Worm (Caenorhabditis elegans) whole organism, L4 larva: ENCODE results near the gene srh-215.

Source experiments
- F10B5.3 ChIP-seq: sonication (generic microtip); optimal IDR thresholded peaks from 2 replicates; lab custom pipeline; 2016; ENCODE audit warnings: mild to moderate bottlenecking, missing genetic modification characterization, missing compliant biosample characterization
- T26A8.4 ChIP-seq: fragments of 200-800 bp; sonication (Bioruptor generic); IDR thresholded peaks from 2 replicates; pipeline ENCODE4 v1.3.6; 2022; ENCODE audit warnings: missing genetic modification characterization, missing compliant biosample characterization
- Y105C5A.15 ChIP-seq: fragments of 200-800 bp; sonication (Bioruptor generic); IDR thresholded peaks from 2 replicates; pipeline ENCODE4 v1.3.6; 2022; ENCODE audit warnings: missing genetic modification characterization, missing compliant biosample characterization
- Y48G9A.11 ChIP-seq: fragments of 200-800 bp; sonication (Bioruptor generic); IDR thresholded peaks from 2 replicates; pipeline ENCODE4 v1.3.6; 2022; ENCODE audit warnings: missing genetic modification reagents, missing genetic modification characterization, missing compliant biosample characterization
- ZK546.5 ChIP-seq, 2 experiments: sonication (generic microtip); optimal IDR thresholded peaks; 2 replicates each; lab custom pipeline; 2017; ENCODE audit warnings: missing biosample characterization in 2 of 2, missing genetic modification characterization in 2 of 2
- ama-1 ChIP-seq: fragments of 150-350 bp; optimal IDR thresholded peaks from 2 replicates; lab custom pipeline; 2014; ENCODE audit warnings: inconsistent platforms, mixed read lengths
- ceh-28 ChIP-seq: fragments of 150-350 bp; optimal IDR thresholded peaks from 2 replicates; lab custom pipeline; 2014; ENCODE audit warnings: missing biosample characterization, missing genetic modification reagents, missing genetic modification characterization
- ceh-62 ChIP-seq: sonication (generic microtip); optimal IDR thresholded peaks from 2 replicates; lab custom pipeline; 2017; ENCODE audit warnings: missing biosample characterization, missing genetic modification characterization
- ceh-82 ChIP-seq: sonication (generic microtip); optimal IDR thresholded peaks from 2 replicates; lab custom pipeline; 2017; ENCODE audit warnings: missing biosample characterization, missing genetic modification characterization
- ces-1 ChIP-seq: fragments of 150-350 bp; sonication (generic microtip); optimal IDR thresholded peaks from 4 replicates; lab custom pipeline; 2014; ENCODE audit warnings: missing biosample characterization, missing genetic modification reagents, missing genetic modification characterization
- ctbp-1 ChIP-seq: fragments of 200-800 bp; sonication (Bioruptor generic); IDR thresholded peaks from 2 replicates; pipeline ENCODE4 v1.3.6; 2022; ENCODE audit warnings: missing genetic modification reagents, missing genetic modification characterization, missing compliant biosample characterization
- daf-16 ChIP-seq, 3 experiments: sonication (generic microtip); optimal IDR thresholded peaks; 2 replicates each; lab custom pipeline; 2016 to 2017; ENCODE audit warnings: missing genetic modification characterization in 3 of 3, missing genetic modification reagents in 3 of 3, mild to moderate bottlenecking in 2 of 3, missing compliant biosample characterization in 2 of 3, missing biosample characterization in 1 of 3, moderate library complexity in 1 of 3
- daf-19 ChIP-seq: fragments of 200-800 bp; sonication (Bioruptor generic); conservative IDR thresholded peaks from 2 replicates; pipeline ENCODE4 v1.3.6; 2022; ENCODE audit warnings: missing genetic modification characterization, missing compliant biosample characterization
- daf-8 ChIP-seq: fragments of 200-800 bp; sonication (Bioruptor generic); IDR thresholded peaks from 2 replicates; pipeline ENCODE4 v1.3.6; 2022; ENCODE audit warnings: missing genetic modification characterization, missing compliant biosample characterization
- dmd-8 ChIP-seq: fragments of 200-800 bp; sonication (Bioruptor generic); IDR thresholded peaks from 2 replicates; pipeline ENCODE4 v1.3.6; 2022; ENCODE audit warnings: missing genetic modification characterization, missing compliant biosample characterization
- dpl-1 ChIP-seq: fragments of 150-350 bp; optimal IDR thresholded peaks from 2 replicates; lab custom pipeline; 2014; ENCODE audit warnings: missing biosample characterization, missing genetic modification reagents, missing genetic modification characterization
- duxl-1 ChIP-seq: sonication (generic microtip); optimal IDR thresholded peaks from 2 replicates; lab custom pipeline; 2016; ENCODE audit warnings: mild to moderate bottlenecking, missing genetic modification characterization, moderate library complexity, missing compliant biosample characterization; ENCODE audit not compliant: poor library complexity
- dve-1 ChIP-seq: sonication (generic microtip); optimal IDR thresholded peaks from 2 replicates; lab custom pipeline; 2017; ENCODE audit warnings: antibody characterized with exemption, mild to moderate bottlenecking, missing genetic modification characterization, missing compliant biosample characterization; ENCODE audit not compliant: insufficient read depth
- hlh-11 ChIP-seq: fragments of 200-800 bp; sonication (Bioruptor generic); optimal IDR thresholded peaks from 2 replicates; lab custom pipeline; 2018; ENCODE audit warnings: mild to moderate bottlenecking, missing genetic modification characterization, missing compliant biosample characterization
- hlh-30 ChIP-seq: sonication (generic microtip); optimal IDR thresholded peaks from 2 replicates; lab custom pipeline; 2017; ENCODE audit warnings: antibody characterized with exemption, mild to moderate bottlenecking, missing genetic modification characterization, missing compliant biosample characterization; ENCODE audit not compliant: insufficient read depth
- hmg-1.1 ChIP-seq: fragments of 200-800 bp; sonication (Bioruptor generic); IDR thresholded peaks from 2 replicates; pipeline ENCODE4 v1.3.6; 2022; ENCODE audit warnings: missing genetic modification reagents, missing genetic modification characterization, missing compliant biosample characterization
- lin-15B ChIP-seq: fragments of 150-350 bp; sonication (generic microtip); optimal IDR thresholded peaks from 3 replicates; lab custom pipeline; 2014; ENCODE audit warnings: missing biosample characterization, missing genetic modification characterization
- lin-29 ChIP-seq: fragments of 200-800 bp; sonication (Bioruptor generic); IDR thresholded peaks from 2 replicates; pipeline ENCODE4 v1.3.6; 2022; ENCODE audit warnings: missing genetic modification reagents, missing genetic modification characterization, missing compliant biosample characterization
- lin-38 ChIP-seq: fragments of 200-800 bp; sonication (Bioruptor generic); IDR thresholded peaks from 2 replicates; pipeline ENCODE4 v1.3.6; 2022; ENCODE audit warnings: missing genetic modification reagents, missing genetic modification characterization, missing compliant biosample characterization
- lin-39 ChIP-seq: fragments of 150-350 bp; optimal IDR thresholded peaks from 2 replicates; lab custom pipeline; 2014; ENCODE audit warnings: missing biosample characterization, missing genetic modification reagents, missing genetic modification characterization
- lir-3 ChIP-seq: sonication (generic microtip); optimal IDR thresholded peaks from 2 replicates; lab custom pipeline; 2016; ENCODE audit warnings: mild to moderate bottlenecking, missing genetic modification characterization, missing compliant biosample characterization
- lsy-2 ChIP-seq, 2 experiments: fragments of 150-350 bp in 1 of 2; sonication (generic microtip) in 1 of 2; optimal IDR thresholded peaks; 2 replicates each; lab custom pipeline; 2014 to 2017; ENCODE audit warnings: missing biosample characterization in 2 of 2, missing genetic modification characterization in 2 of 2
- madf-5 ChIP-seq, 2 experiments: fragments of 200-800 bp; sonication (Bioruptor generic); IDR thresholded peaks; 2 replicates each; pipeline ENCODE4 v1.3.6; 2022; ENCODE audit warnings: missing compliant biosample characterization in 2 of 2, missing genetic modification characterization in 2 of 2
- madf-9 ChIP-seq: fragments of 200-800 bp; sonication (Bioruptor generic); conservative IDR thresholded peaks from 2 replicates; pipeline ENCODE4 v1.3.6; 2022; ENCODE audit warnings: missing genetic modification reagents, missing genetic modification characterization, missing compliant biosample characterization
- mdl-1 ChIP-seq, 2 experiments: fragments of 150-350 bp in 1 of 2; sonication (generic microtip) in 1 of 2; optimal IDR thresholded peaks; 2 replicates each; lab custom pipeline; 2014 to 2017; ENCODE audit warnings: missing biosample characterization in 2 of 2, missing genetic modification characterization in 2 of 2
- mep-1 ChIP-seq: fragments of 150-350 bp; sonication (generic microtip); optimal IDR thresholded peaks from 3 replicates; lab custom pipeline; 2014; ENCODE audit warnings: missing biosample characterization, missing genetic modification characterization
- mes-2 ChIP-seq: sonication (generic microtip); optimal IDR thresholded peaks from 2 replicates; lab custom pipeline; 2016; ENCODE audit warnings: missing genotype, mild to moderate bottlenecking, missing genetic modification characterization, missing compliant biosample characterization; ENCODE audit not compliant: poor library complexity, severe bottlenecking
- nhr-28 ChIP-seq: fragments of 150-350 bp; optimal IDR thresholded peaks from 2 replicates; lab custom pipeline; 2014; ENCODE audit warnings: missing biosample characterization, missing genetic modification characterization
- nhr-41 ChIP-seq: fragments of 200-800 bp; sonication (Bioruptor generic); IDR thresholded peaks from 2 replicates; pipeline ENCODE4 v1.3.6; 2022; ENCODE audit warnings: missing genetic modification reagents, missing genetic modification characterization, missing compliant biosample characterization
- nhr-42 ChIP-seq: fragments of 200-800 bp; sonication (Bioruptor generic); IDR thresholded peaks from 2 replicates; pipeline ENCODE4 v1.3.6; 2022; ENCODE audit warnings: missing genetic modification characterization, missing compliant biosample characterization
- nhr-6 ChIP-seq: fragments of 150-350 bp; optimal IDR thresholded peaks from 2 replicates; lab custom pipeline; 2014; ENCODE audit warnings: missing biosample characterization, missing genetic modification characterization
- nhr-76 ChIP-seq: fragments of 150-350 bp; optimal IDR thresholded peaks from 2 replicates; lab custom pipeline; 2014; ENCODE audit warnings: missing biosample characterization, missing genetic modification characterization
- nhr-77 ChIP-seq: fragments of 150-350 bp; optimal IDR thresholded peaks from 2 replicates; lab custom pipeline; 2014; ENCODE audit warnings: missing biosample characterization, missing genetic modification characterization
- pha-4 ChIP-seq, 2 experiments: fragments of 150-350 bp in 1 of 2; fragments of 200-800 bp in 1 of 2; sonication (Bioruptor generic) in 1 of 2; IDR thresholded peaks in 1 of 2; optimal IDR thresholded peaks in 1 of 2; 2 replicates each; pipeline versions ENCODE4 v1.3.6 to Lab custom; 2014 to 2022; ENCODE audit warnings: missing genetic modification characterization in 2 of 2, missing genetic modification reagents in 2 of 2, missing biosample characterization in 1 of 2, missing compliant biosample characterization in 1 of 2
- rbr-2 ChIP-seq: sonication (generic microtip); optimal IDR thresholded peaks from 2 replicates; lab custom pipeline; 2016; ENCODE audit warnings: missing genotype, missing genetic modification characterization, missing compliant biosample characterization
- sdz-12 ChIP-seq: fragments of 200-800 bp; sonication (Bioruptor generic); optimal IDR thresholded peaks from 2 replicates; lab custom pipeline; 2018; ENCODE audit warnings: mild to moderate bottlenecking, missing genetic modification characterization, missing compliant biosample characterization
- snpc-4 ChIP-seq: fragments of 150-350 bp; optimal IDR thresholded peaks from 2 replicates; lab custom pipeline; 2014; ENCODE audit warnings: missing biosample characterization, missing genetic modification characterization
- spr-1 ChIP-seq: sonication (generic microtip); optimal IDR thresholded peaks from 2 replicates; lab custom pipeline; 2016; ENCODE audit warnings: mild to moderate bottlenecking, missing genetic modification characterization, missing compliant biosample characterization
- spr-3 ChIP-seq: fragments of 200-800 bp; sonication (Bioruptor generic); optimal IDR thresholded peaks from 2 replicates; lab custom pipeline; 2018; ENCODE audit warnings: mild to moderate bottlenecking, missing genetic modification characterization, missing compliant biosample characterization
- tra-1 ChIP-seq: fragments of 200-800 bp; sonication (Bioruptor generic); IDR thresholded peaks from 2 replicates; pipeline ENCODE4 v1.3.6; 2022; ENCODE audit warnings: missing genetic modification reagents, missing genetic modification characterization, missing compliant biosample characterization
- unc-39 ChIP-seq: sonication (generic microtip); optimal IDR thresholded peaks from 2 replicates; lab custom pipeline; 2017; ENCODE audit warnings: missing biosample characterization, missing genetic modification characterization
- unc-62 ChIP-seq, 3 experiments: fragments of 150-350 bp in 1 of 3; sonication (generic microtip); optimal IDR thresholded peaks in 2 of 3; peaks in 1 of 3; 1 replicate in 1 of 3; 2 replicates in 2 of 3; lab custom pipeline; 2014 to 2017; ENCODE audit warnings: missing biosample characterization in 3 of 3, missing genetic modification characterization in 3 of 3, missing genetic modification reagents in 3 of 3, missing genotype in 1 of 3
- zfp-2 ChIP-seq: sonication (generic microtip); optimal IDR thresholded peaks from 2 replicates; lab custom pipeline; 2016; ENCODE audit warnings: mild to moderate bottlenecking, missing genetic modification characterization, missing compliant biosample characterization
- zfp-3 ChIP-seq: fragments of 200-800 bp; sonication (Bioruptor generic); conservative IDR thresholded peaks from 2 replicates; pipeline ENCODE4 v1.3.6; 2022; ENCODE audit warnings: missing genetic modification reagents, missing genetic modification characterization, missing compliant biosample characterization

Gene srh-215

ce11 chrV:16794828-16795354 is 36.9 kb downstream of the srh-215 start, which contains the start of the genes ctps-1 and pus-1:
ctps-1 (plus strand) TSS chrV:16794878.
pus-1 (minus strand) TSS chrV:16794952.
- TF ChIP-seq Y105C5A.15 (GFP tag; lab: Robert Waterston, UW) (no peak), nhr-41 (GFP tag; lab: Robert Waterston, UW) (no peak), lin-15B (tag; lab: Kevin White, UChicago) (no peak), Y48G9A.11 (GFP tag; lab: Robert Waterston, UW) (no peak), nhr-28 (peak; percentile 9), lin-29 (0 out of 2 replicates have a peak, but pooled peaks have one; percentile 28), unc-62 (GFP tag; optimal IDR thresholded peaks at IDR 0.05 in 1 of 2; lab: Kevin White, UChicago) (no peak), unc-62 (tag; optimal IDR thresholded peaks at IDR 0.05; lab: Kevin White, UChicago) (no peak), F10B5.3 (no peak), mep-1 (tag; lab: Kevin White, UChicago) (peak; percentile 68), spr-1 (no peak), lin-38 (GFP tag; lab: Robert Waterston, UW) (peak; percentile 75), duxl-1 (tag; lab: Kevin White, UChicago) (peak; percentile 75), madf-9 (GFP tag; lab: Robert Waterston, UW) (no peak), nhr-77 (tag; lab: Kevin White, UChicago) (peak; percentile 21), daf-19 (no peak), daf-16 (GFP tag; optimal IDR thresholded peaks at IDR 0.05; lab: Kevin White, UChicago) (peak in 1 of 2 experiments; percentile 31), daf-16 (tag; optimal IDR thresholded peaks at IDR 0.05; lab: Kevin White, UChicago) (peak; percentile 66), rbr-2 (tag; lab: Kevin White, UChicago) (peak; percentile 31), zfp-3 (GFP tag; lab: Robert Waterston, UW) (no peak), dpl-1 (peak; percentile 78), ceh-82 (tag; lab: Kevin White, UChicago) (no peak), ces-1 (GFP tag; lab: Kevin White, UChicago) (no peak), hlh-30 (tag; lab: Kevin White, UChicago) (peak; percentile 58), ceh-28 (no peak), dmd-8 (GFP tag; lab: Robert Waterston, UW) (no peak), sdz-12 (GFP tag; lab: Kevin White, UChicago) (no peak), lir-3 (tag; lab: Kevin White, UChicago) (no peak), ceh-62 (tag; lab: Kevin White, UChicago) (no peak), daf-8 (GFP tag; lab: Robert Waterston, UW) (no peak), ctbp-1 (GFP tag; lab: Robert Waterston, UW) (no peak), hlh-11 (tag; lab: Kevin White, UChicago) (peak; percentile 37), tra-1 (GFP tag; lab: Robert Waterston, UW) (0 out of 2 replicates have a peak, but pooled peaks have one; percentile 19), mes-2 (peak; percentile 79), zfp-2 (no peak), lin-39 (tag; lab: Kevin White, UChicago) (no peak), mdl-1 (tag; optimal IDR thresholded peaks at IDR 0.05; lab: Kevin White, UChicago) (no peak), spr-3 (GFP tag; lab: Kevin White, UChicago) (no peak), pha-4 (GFP tag; IDR thresholded peaks at IDR 0.05; lab: Robert Waterston, UW) (no peak), pha-4 (tag; optimal IDR thresholded peaks at IDR 0.05; lab: Kevin White, UChicago) (no peak), nhr-6 (tag; lab: Kevin White, UChicago) (peak; percentile 53), snpc-4 (peak; percentile 2), madf-5 (GFP tag; IDR thresholded peaks at IDR 0.05; lab: Robert Waterston, UW) (no peak), lsy-2 (tag; optimal IDR thresholded peaks at IDR 0.05; lab: Kevin White, UChicago) (peak in 1 of 2 experiments; percentile 84), T26A8.4 (GFP tag; lab: Robert Waterston, UW) (peak; percentile 41; the same call in 1 of the 2 replicates), ZK546.5 (tag; optimal IDR thresholded peaks at IDR 0.05; lab: Kevin White, UChicago) (no peak), dve-1 (tag; lab: Kevin White, UChicago) (peak; percentile 70), nhr-76 (tag; lab: Kevin White, UChicago) (no peak), hmg-1.1 (GFP tag; lab: Robert Waterston, UW) (peak; percentile 48), unc-39 (tag; lab: Kevin White, UChicago) (no peak), nhr-42 (GFP tag; lab: Robert Waterston, UW) (no peak), ama-1 (lab: Kevin White, UChicago) (peak; percentile 10)
